Fruit fly (Drosophila melanogaster): ENCODE results near the gene Ncoa6.
A peak's percentile ranks its signal among the peaks of the same experiment; 100 is the strongest.

Ncoa6 gene

DNA sequence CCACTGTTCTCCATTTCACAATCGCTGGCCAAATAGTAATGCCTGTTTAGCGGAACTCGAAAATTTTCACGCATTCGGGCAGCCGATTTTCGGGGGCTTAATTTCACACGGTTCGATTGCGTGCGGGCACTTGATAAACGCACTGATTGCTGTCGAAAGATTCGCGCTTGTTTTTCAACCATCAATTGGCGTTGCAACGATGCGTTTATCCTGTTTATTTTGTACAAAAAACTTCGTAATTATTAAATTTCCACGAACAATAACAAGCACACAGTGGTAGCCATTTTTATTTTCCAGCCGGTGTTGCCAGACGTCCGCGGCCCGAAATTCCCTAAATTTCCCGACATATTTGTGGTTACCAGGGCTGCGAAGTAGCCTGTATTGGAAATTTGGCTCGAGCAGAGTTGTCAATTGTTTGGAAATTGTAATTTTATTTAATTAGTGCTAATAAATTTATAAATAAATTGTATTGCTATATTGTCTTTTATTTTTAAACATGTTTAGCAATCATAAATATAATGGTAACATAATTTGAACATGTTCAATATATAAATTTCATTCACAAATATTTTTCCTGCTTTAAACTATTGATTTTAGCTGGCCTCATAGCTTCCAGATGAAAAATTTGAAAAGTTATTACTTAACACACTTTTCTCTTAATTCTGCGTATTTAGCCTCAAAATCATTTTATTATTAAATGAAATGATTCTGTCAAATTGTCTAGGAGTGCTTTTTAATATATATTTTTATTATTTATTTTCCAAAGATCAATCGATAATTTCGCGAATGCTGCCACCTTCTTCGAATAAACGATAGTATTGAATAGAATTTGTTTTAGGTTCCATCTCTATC lies at the start of gene Ncoa6, which contains the start of gene cype (continued):
- TF ChIP-seq CG1602 (GFP tag; optimal IDR thresholded peaks at IDR 0.05) = peak; percentile 17
- peak; percentile 58 for TF ChIP-seq CG1603 (tag; optimal IDR thresholded peaks at IDR 0.05)
- TF ChIP-seq tup (GFP tag; optimal IDR thresholded peaks at IDR 0.05) = no peak
- TF ChIP-seq CG2889 (GFP tag; IDR thresholded peaks at IDR 0.05) = no peak
- TF ChIP-seq kah (GFP tag; optimal IDR thresholded peaks at IDR 0.05) = no peak
- no peak for TF ChIP-seq slp2 (GFP tag; optimal IDR thresholded peaks at IDR 0.05)
- peak; percentile 73 for TF ChIP-seq CG12391 (tag; optimal IDR thresholded peaks at IDR 0.05)
- peak; percentile 69 for TF ChIP-seq CG14710 (tag; optimal IDR thresholded peaks at IDR 0.05)
- TF ChIP-seq CG15479 (GFP tag; optimal IDR thresholded peaks at IDR 0.05) = no peak
- no peak for TF ChIP-seq Vsx1 (GFP tag; optimal IDR thresholded peaks at IDR 0.05)
- TF ChIP-seq Nf-YA (GFP tag; IDR thresholded peaks at IDR 0.05) = no peak; the same call in 1 of the 2 replicates
- TF ChIP-seq wor (GFP tag; IDR thresholded peaks at IDR 0.05) = no peak
- no peak for TF ChIP-seq sens-2 (GFP tag; IDR thresholded peaks at IDR 0.05)
- no peak for TF ChIP-seq Dad (GFP tag; optimal IDR thresholded peaks at IDR 0.05)
- TF ChIP-seq B-H1 (GFP tag; IDR thresholded peaks at IDR 0.05) = 0 out of 3 replicates have a peak, but pooled peaks have one; percentile 15
- no peak for TF ChIP-seq scrt (GFP tag; optimal IDR thresholded peaks at IDR 0.05)
- TF ChIP-seq usp (GFP tag; optimal IDR thresholded peaks at IDR 0.05) = no peak
- no peak for TF ChIP-seq so (GFP tag; IDR thresholded peaks at IDR 0.05)
- TF ChIP-seq insv (GFP tag; optimal IDR thresholded peaks at IDR 0.05) = no peak
- TF ChIP-seq oc (tag; optimal IDR thresholded peaks at IDR 0.05) = no peak
- no peak; the same call in 1 of the 2 replicates for TF ChIP-seq nerfin-2 (GFP tag; IDR thresholded peaks at IDR 0.05; ENCODE audit: partially characterized antibody)
- TF ChIP-seq ro (GFP tag; IDR thresholded peaks at IDR 0.05) = no peak
- TF ChIP-seq mld (GFP tag; IDR thresholded peaks at IDR 0.05; ENCODE audit: partially characterized antibody) = peak; percentile 45; the same call in 1 of the 3 replicates
- TF ChIP-seq CG10543 (GFP tag; optimal IDR thresholded peaks at IDR 0.05) = peak; percentile 68
- TF ChIP-seq CoRest (tag; optimal IDR thresholded peaks at IDR 0.05) = peak; percentile 69
- no peak for TF ChIP-seq repo (GFP tag; optimal IDR thresholded peaks at IDR 0.05)
- peak; percentile 28 for TF ChIP-seq CG18764 (GFP tag; optimal IDR thresholded peaks at IDR 0.05)
- no peak for TF ChIP-seq NC2α (GFP tag; optimal IDR thresholded peaks at IDR 0.05)
- peak; percentile 79 for TF ChIP-seq Ets97D (GFP tag; optimal IDR thresholded peaks at IDR 0.05)
- TF ChIP-seq az2 (GFP tag; optimal IDR thresholded peaks at IDR 0.05) = peak; percentile 30
- TF ChIP-seq CG15011 (GFP tag; optimal IDR thresholded peaks at IDR 0.05) = no peak
- no peak for TF ChIP-seq Mrtf (GFP tag; IDR thresholded peaks at IDR 0.05)
- TF ChIP-seq Dek (tag; optimal IDR thresholded peaks at IDR 0.05) = peak; percentile 29
- TF ChIP-seq CG2120 (GFP tag; optimal IDR thresholded peaks at IDR 0.05) = peak; percentile 41
- no peak for TF ChIP-seq ERR (GFP tag; optimal IDR thresholded peaks at IDR 0.05)
- TF ChIP-seq onecut (GFP tag; IDR thresholded peaks at IDR 0.05) = peak; percentile 33
- TF ChIP-seq CG10431 (GFP tag; optimal IDR thresholded peaks at IDR 0.05) = peak; percentile 12
- no peak for TF ChIP-seq BtbVII (GFP tag; optimal IDR thresholded peaks at IDR 0.05)
- no peak for TF ChIP-seq CG17186 (GFP tag; optimal IDR thresholded peaks at IDR 0.05)
- peak; percentile 45 for TF ChIP-seq CG17359 (tag; optimal IDR thresholded peaks at IDR 0.05)
- TF ChIP-seq CG4820 (GFP tag; optimal IDR thresholded peaks at IDR 0.05) = peak; percentile 17
- TF ChIP-seq Sin3A (optimal IDR thresholded peaks at IDR 0.05) = peak; percentile 8
- peak; percentile 84 for TF ChIP-seq CG3847 (GFP tag; IDR thresholded peaks at IDR 0.05)
- TF ChIP-seq CG13775 (GFP tag; optimal IDR thresholded peaks at IDR 0.05) = peak; percentile 65
- TF ChIP-seq Abd-B (GFP tag; optimal IDR thresholded peaks at IDR 0.05) = peak; percentile 54
- TF ChIP-seq jing (GFP tag; optimal IDR thresholded peaks at IDR 0.05) = no peak
- TF ChIP-seq pros (GFP tag; optimal IDR thresholded peaks at IDR 0.05) = no peak
- TF ChIP-seq vvl (GFP tag; IDR thresholded peaks at IDR 0.05) = peak; percentile 59
- no peak for TF ChIP-seq CG4282 (GFP tag; optimal IDR thresholded peaks at IDR 0.05)
- TF ChIP-seq D19B (GFP tag; optimal IDR thresholded peaks at IDR 0.05) = no peak

Measured in whole organism, embryonic.